Worm (Caenorhabditis elegans) whole organism, L4 larva: ENCODE data around the gene bath-21.
"Not testable (repeated sequence)": the region's sequence is repeated elsewhere in the genome, so short reads cannot be mapped to it uniquely, and the experiment has no call there.

Source experiments
- D1046.2 ChIP-seq: fragments of 200-800 bp; sonication (Bioruptor generic); IDR thresholded peaks from 2 replicates; pipeline ENCODE4 v1.3.6; 2022; ENCODE audit warnings: missing genetic modification characterization, missing compliant biosample characterization
- F10B5.3 ChIP-seq: sonication (generic microtip); optimal IDR thresholded peaks from 2 replicates; lab custom pipeline; 2016; ENCODE audit warnings: mild to moderate bottlenecking, missing genetic modification characterization, missing compliant biosample characterization
- T20F7.1 ChIP-seq: fragments of 200-800 bp; sonication (Bioruptor generic); optimal IDR thresholded peaks from 2 replicates; lab custom pipeline; 2018; ENCODE audit warnings: mild to moderate bottlenecking, missing genetic modification characterization, missing compliant biosample characterization
- Y105C5A.15 ChIP-seq: fragments of 200-800 bp; sonication (Bioruptor generic); IDR thresholded peaks from 2 replicates; pipeline ENCODE4 v1.3.6; 2022; ENCODE audit warnings: missing genetic modification characterization, missing compliant biosample characterization
- Y48G9A.11 ChIP-seq: fragments of 200-800 bp; sonication (Bioruptor generic); IDR thresholded peaks from 2 replicates; pipeline ENCODE4 v1.3.6; 2022; ENCODE audit warnings: missing genetic modification reagents, missing genetic modification characterization, missing compliant biosample characterization
- aha-1 ChIP-seq: fragments of 150-350 bp; peaks from one replicate; lab custom pipeline; 2014; ENCODE audit warnings: missing biosample characterization, missing genetic modification characterization
- ama-1 ChIP-seq: fragments of 150-350 bp; optimal IDR thresholded peaks from 2 replicates; lab custom pipeline; 2014; ENCODE audit warnings: inconsistent platforms, mixed read lengths
- ceh-28 ChIP-seq: fragments of 150-350 bp; optimal IDR thresholded peaks from 2 replicates; lab custom pipeline; 2014; ENCODE audit warnings: missing biosample characterization, missing genetic modification reagents, missing genetic modification characterization
- ceh-32 ChIP-seq: sonication (generic microtip); optimal IDR thresholded peaks from 2 replicates; lab custom pipeline; 2016; ENCODE audit warnings: mild to moderate bottlenecking, missing genetic modification characterization, missing compliant biosample characterization; ENCODE audit not compliant: poor library complexity
- cey-2 ChIP-seq: sonication (generic microtip); optimal IDR thresholded peaks from 3 replicates; lab custom pipeline; 2017; ENCODE audit warnings: missing genetic modification characterization, mild to moderate bottlenecking, missing compliant biosample characterization, antibody characterized with exemption, borderline replicate concordance; ENCODE audit not compliant: insufficient read depth
- daf-16 ChIP-seq, 3 experiments: sonication (generic microtip); optimal IDR thresholded peaks; 2 replicates each; lab custom pipeline; 2016 to 2017; ENCODE audit warnings: missing genetic modification characterization in 3 of 3, missing genetic modification reagents in 3 of 3, mild to moderate bottlenecking in 2 of 3, missing compliant biosample characterization in 2 of 3, missing biosample characterization in 1 of 3, moderate library complexity in 1 of 3
- daf-8 ChIP-seq: fragments of 200-800 bp; sonication (Bioruptor generic); IDR thresholded peaks from 2 replicates; pipeline ENCODE4 v1.3.6; 2022; ENCODE audit warnings: missing genetic modification characterization, missing compliant biosample characterization
- dmd-6 ChIP-seq: fragments of 200-800 bp; sonication (Bioruptor generic); IDR thresholded peaks from 2 replicates; pipeline ENCODE4 v1.3.6; 2022; ENCODE audit warnings: missing genetic modification reagents, missing genetic modification characterization, missing compliant biosample characterization
- dmd-9 ChIP-seq: fragments of 200-800 bp; sonication (Bioruptor generic); IDR thresholded peaks from 2 replicates; pipeline ENCODE4 v1.3.6; 2022; ENCODE audit warnings: missing genetic modification reagents, missing genetic modification characterization, missing compliant biosample characterization
- dve-1 ChIP-seq: sonication (generic microtip); optimal IDR thresholded peaks from 2 replicates; lab custom pipeline; 2017; ENCODE audit warnings: antibody characterized with exemption, mild to moderate bottlenecking, missing genetic modification characterization, missing compliant biosample characterization; ENCODE audit not compliant: insufficient read depth
- lin-15B ChIP-seq: fragments of 150-350 bp; sonication (generic microtip); optimal IDR thresholded peaks from 3 replicates; lab custom pipeline; 2014; ENCODE audit warnings: missing biosample characterization, missing genetic modification characterization
- madf-5 ChIP-seq, 2 experiments: fragments of 200-800 bp; sonication (Bioruptor generic); IDR thresholded peaks; 2 replicates each; pipeline ENCODE4 v1.3.6; 2022; ENCODE audit warnings: missing compliant biosample characterization in 2 of 2, missing genetic modification characterization in 2 of 2
- mdt-29 ChIP-seq: fragments of 200-800 bp; sonication (Bioruptor generic); IDR thresholded peaks from 2 replicates; pipeline ENCODE4 v1.3.6; 2022; ENCODE audit warnings: missing genetic modification reagents, missing genetic modification characterization, missing compliant biosample characterization
- nhr-10 ChIP-seq: fragments of 150-350 bp; optimal IDR thresholded peaks from 2 replicates; lab custom pipeline; 2014; ENCODE audit warnings: missing biosample characterization, missing genetic modification characterization
- nhr-25 ChIP-seq: sonication (generic microtip); optimal IDR thresholded peaks from 2 replicates; lab custom pipeline; 2017; ENCODE audit warnings: missing genetic modification characterization, mild to moderate bottlenecking, missing compliant biosample characterization, antibody characterized with exemption, moderate library complexity, borderline replicate concordance; ENCODE audit not compliant: insufficient read depth
- nhr-28 ChIP-seq: fragments of 150-350 bp; optimal IDR thresholded peaks from 2 replicates; lab custom pipeline; 2014; ENCODE audit warnings: missing biosample characterization, missing genetic modification characterization
- nhr-41 ChIP-seq: fragments of 200-800 bp; sonication (Bioruptor generic); IDR thresholded peaks from 2 replicates; pipeline ENCODE4 v1.3.6; 2022; ENCODE audit warnings: missing genetic modification reagents, missing genetic modification characterization, missing compliant biosample characterization
- nhr-42 ChIP-seq: fragments of 200-800 bp; sonication (Bioruptor generic); IDR thresholded peaks from 2 replicates; pipeline ENCODE4 v1.3.6; 2022; ENCODE audit warnings: missing genetic modification characterization, missing compliant biosample characterization
- nhr-6 ChIP-seq: fragments of 150-350 bp; optimal IDR thresholded peaks from 2 replicates; lab custom pipeline; 2014; ENCODE audit warnings: missing biosample characterization, missing genetic modification characterization
- pha-4 ChIP-seq, 2 experiments: fragments of 150-350 bp in 1 of 2; fragments of 200-800 bp in 1 of 2; sonication (Bioruptor generic) in 1 of 2; IDR thresholded peaks in 1 of 2; optimal IDR thresholded peaks in 1 of 2; 2 replicates each; pipeline versions ENCODE4 v1.3.6 to Lab custom; 2014 to 2022; ENCODE audit warnings: missing genetic modification characterization in 2 of 2, missing genetic modification reagents in 2 of 2, missing biosample characterization in 1 of 2, missing compliant biosample characterization in 1 of 2
- set-16 ChIP-seq: fragments of 200-800 bp; sonication (Bioruptor generic); IDR thresholded peaks from 2 replicates; pipeline ENCODE4 v1.3.6; 2022; ENCODE audit warnings: missing genetic modification reagents, missing genetic modification characterization, missing compliant biosample characterization
- tag-97 ChIP-seq: fragments of 200-800 bp; sonication (Bioruptor generic); IDR thresholded peaks from 2 replicates; pipeline ENCODE4 v1.3.6; 2022; ENCODE audit warnings: missing genetic modification characterization, missing compliant biosample characterization
- unc-62 ChIP-seq, 3 experiments: fragments of 150-350 bp in 1 of 3; sonication (generic microtip); optimal IDR thresholded peaks in 2 of 3; peaks in 1 of 3; 1 replicate in 1 of 3; 2 replicates in 2 of 3; lab custom pipeline; 2014 to 2017; ENCODE audit warnings: missing biosample characterization in 3 of 3, missing genetic modification characterization in 3 of 3, missing genetic modification reagents in 3 of 3, missing genotype in 1 of 3
- zip-11 ChIP-seq: fragments of 200-800 bp; sonication (Bioruptor generic); IDR thresholded peaks from 2 replicates; pipeline ENCODE4 v1.3.6; 2022; ENCODE audit warnings: missing genetic modification characterization, missing compliant biosample characterization
- ztf-11 ChIP-seq: fragments of 150-350 bp; optimal IDR thresholded peaks from 2 replicates; lab custom pipeline; 2014; ENCODE audit warnings: missing biosample characterization, missing genetic modification characterization

bath-21 gene

ce11 chrII:2024652-2025051 is 1.8 kb downstream of the bath-21 start:
- 0 out of 4 replicates have a peak, but pooled peaks of 1 of the 2 experiments have one; percentile 15 for TF ChIP-seq madf-5 (GFP tag; IDR thresholded peaks at IDR 0.05; lab: Robert Waterston, UW)

DNA sequence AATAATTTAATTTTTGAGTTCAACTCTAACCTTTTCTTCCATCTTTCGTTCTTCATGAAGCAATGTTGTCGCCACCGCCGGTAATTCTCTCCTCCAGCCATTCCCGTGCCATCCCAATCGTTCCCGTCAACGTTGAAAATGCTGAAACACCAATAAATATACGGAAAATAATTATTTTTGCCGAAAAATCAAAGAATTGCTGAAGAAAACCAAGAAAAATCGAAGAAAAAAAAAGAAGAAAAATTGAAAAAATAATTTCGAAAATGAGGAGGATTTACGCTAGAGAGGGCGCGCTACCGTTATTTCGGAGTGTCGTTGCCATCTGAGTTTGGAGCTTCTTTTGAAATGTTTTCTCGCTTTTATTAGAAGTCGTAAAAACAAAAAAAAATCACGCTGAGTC is 2.9 kb downstream of the bath-21 start, which contains the start of gene cya-2:
cya-2 (minus strand) TSS at position 101 of the 400 bp plus-strand sequence.
- not testable (repeated sequence) for TF ChIP-seq nhr-41 (GFP tag; lab: Robert Waterston, UW); ama-1 (lab: Kevin White, UChicago); nhr-28 (tag; lab: Kevin White, UChicago)

DNA sequence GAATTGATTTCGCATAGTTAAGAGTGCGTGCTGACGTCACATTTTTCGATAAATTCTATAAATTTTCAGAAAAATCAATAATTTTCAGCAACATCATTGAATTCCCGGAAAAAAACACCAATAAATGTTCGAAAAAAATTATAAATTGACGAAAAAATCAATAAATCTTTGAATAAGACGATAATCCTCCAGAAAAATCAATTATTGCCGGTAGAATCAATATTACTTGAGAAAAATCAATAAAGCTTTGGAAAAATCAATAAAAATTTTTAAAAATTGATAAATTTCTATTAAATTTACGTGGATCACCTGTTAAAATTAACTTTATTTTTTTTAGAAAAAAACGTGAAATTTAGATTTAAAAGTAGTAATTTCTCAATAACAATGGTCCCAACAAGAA is 12.6 kb downstream of the bath-21 start:
- TF ChIP-seq tag-97 (no peak), ceh-28 (peak; percentile 72)

DNA sequence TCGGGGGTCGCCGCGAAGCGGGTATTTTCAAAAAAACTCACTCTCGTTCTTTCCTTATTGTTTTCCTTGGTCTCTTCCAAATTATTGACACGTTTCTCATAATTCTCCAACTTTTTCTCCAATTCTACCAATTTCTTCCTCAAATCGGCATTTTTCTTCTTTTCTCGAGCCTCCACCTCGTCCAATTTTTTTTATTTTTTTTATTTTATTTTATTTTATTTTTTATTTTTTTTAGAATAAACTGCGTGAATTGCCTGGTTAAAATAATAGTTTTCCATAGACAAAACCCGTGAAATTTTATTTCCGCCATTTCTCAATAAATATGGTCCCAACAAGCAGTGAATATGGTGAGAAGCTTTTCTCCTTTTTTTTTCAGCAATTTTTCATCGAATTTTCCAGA is 13.7 kb downstream of the bath-21 start, which contains the start of gene F59H6.15:
F59H6.15 (plus strand) TSS at position 301 of the 400 bp plus-strand sequence.
- TF ChIP-seq aha-1 (peak; percentile 32), ceh-32 (tag; lab: Kevin White, UChicago) (no peak)
- TF ChIP-seq, all 104 proteins: peak for 1

ce11 chrII:2011179-2011578 is 15.2 kb downstream of the bath-21 start:
- TF ChIP-seq ama-1 (lab: Kevin White, UChicago) (no peak), nhr-6 (tag; lab: Kevin White, UChicago) (no peak), unc-62 (GFP tag; optimal IDR thresholded peaks at IDR 0.05 in 1 of 2; lab: Kevin White, UChicago) (peak in 1 of 2 experiments; percentile 93), unc-62 (tag; optimal IDR thresholded peaks at IDR 0.05; lab: Kevin White, UChicago) (no peak), D1046.2 (GFP tag; lab: Robert Waterston, UW) (no peak)

- not testable (repeated sequence) for TF ChIP-seq pha-4 (GFP tag; IDR thresholded peaks at IDR 0.05; lab: Robert Waterston, UW); pha-4 (tag; optimal IDR thresholded peaks at IDR 0.05; lab: Kevin White, UChicago); daf-16 (GFP tag; optimal IDR thresholded peaks at IDR 0.05; lab: Kevin White, UChicago); daf-16 (tag; optimal IDR thresholded peaks at IDR 0.05; lab: Kevin White, UChicago); T20F7.1 (GFP tag; lab: Kevin White, UChicago)
These were observed 25.7 kb downstream of the bath-21 start, which contains the start of gene ceh-84 for ce11 chrII:2000720-2001119. ceh-84 (minus strand) TSS chrII:2000820.

- TF ChIP-seq dve-1; Y48G9A.11 (GFP tag; lab: Robert Waterston, UW); nhr-10 (tag; lab: Kevin White, UChicago): not testable (repeated sequence)
These were observed 27.9 kb downstream of the bath-21 start, which contains the start of gene math-19 for ce11 chrII:1998561-1998960. math-19 (plus strand) TSS chrII:1998861.

ce11 chrII:1996237-1996636 is 30.2 kb downstream of the bath-21 start, which contains the start of gene math-20:
math-20 (plus strand) TSS chrII:1996537.
- TF ChIP-seq unc-62 (GFP tag; optimal IDR thresholded peaks at IDR 0.05 in 1 of 2; lab: Kevin White, UChicago): no peak
- no peak for TF ChIP-seq unc-62 (tag; optimal IDR thresholded peaks at IDR 0.05; lab: Kevin White, UChicago)
- TF ChIP-seq set-16 (GFP tag; lab: Robert Waterston, UW): no peak
- no peak for TF ChIP-seq daf-8 (GFP tag; lab: Robert Waterston, UW)
- TF ChIP-seq nhr-42: no peak
- no peak for TF ChIP-seq zip-11 (GFP tag; lab: Robert Waterston, UW)
- no peak for TF ChIP-seq daf-16 (GFP tag; optimal IDR thresholded peaks at IDR 0.05; lab: Kevin White, UChicago)
- TF ChIP-seq daf-16 (tag; optimal IDR thresholded peaks at IDR 0.05; lab: Kevin White, UChicago): no peak
- no peak for TF ChIP-seq F10B5.3
- TF ChIP-seq mdt-29 (GFP tag; lab: Robert Waterston, UW): no peak
- no peak for TF ChIP-seq T20F7.1 (GFP tag; lab: Kevin White, UChicago)
- no peak for TF ChIP-seq cey-2 (tag; lab: Kevin White, UChicago)
- TF ChIP-seq ztf-11: no peak
- no peak for TF ChIP-seq lin-15B (tag; lab: Kevin White, UChicago)
- no peak for TF ChIP-seq dmd-6 (GFP tag; lab: Robert Waterston, UW)
- TF ChIP-seq Y105C5A.15 (GFP tag; lab: Robert Waterston, UW): no peak
- no peak for TF ChIP-seq dmd-9 (GFP tag; lab: Robert Waterston, UW)
- no peak for TF ChIP-seq nhr-25 (tag; lab: Kevin White, UChicago)
